Fruit fly (Drosophila melanogaster): ENCODE data around the gene CG1116.

Gene CG1116

DNA sequence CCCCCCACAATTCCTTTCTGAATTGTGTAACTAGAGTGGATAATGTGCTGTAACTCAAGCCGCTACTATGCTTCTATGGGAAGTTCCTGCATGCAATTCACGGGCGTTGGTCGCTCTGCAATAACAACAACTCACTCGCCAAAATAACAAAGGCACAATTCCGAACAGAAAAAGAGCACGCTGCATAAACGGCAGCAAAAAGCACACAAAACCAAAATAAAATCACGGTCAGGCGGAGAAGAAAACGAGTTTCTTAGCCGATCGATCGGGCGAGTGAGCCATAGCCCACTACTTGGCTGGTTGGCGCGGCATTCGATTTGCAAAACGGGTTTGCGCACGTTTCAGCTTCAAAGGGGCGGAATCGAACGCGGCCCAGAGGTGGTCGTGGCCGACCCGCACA lies 6.1 kb upstream of the CG1116 start (continued):
- TF ChIP-seq kni (GFP tag; optimal IDR thresholded peaks at IDR 0.05) (no peak), CG4360 (GFP tag; IDR thresholded peaks at IDR 0.05) (no peak), Gug (GFP tag; IDR thresholded peaks at IDR 0.05) (no peak), CG4328 (GFP tag; optimal IDR thresholded peaks at IDR 0.05) (no peak), CG42726 (GFP tag; IDR thresholded peaks at IDR 0.05; ENCODE audit: partially characterized antibody) (no peak), Hr3 (GFP tag; optimal IDR thresholded peaks at IDR 0.05) (no peak), CG34422 (GFP tag; IDR thresholded peaks at IDR 0.05) (no peak), CG7987 (GFP tag; optimal IDR thresholded peaks at IDR 0.05) (no peak), CG32532 (GFP tag; IDR thresholded peaks at IDR 0.05) (no peak), Trl (optimal IDR thresholded peaks at IDR 0.05) (no peak), Trl (GFP tag; optimal IDR thresholded peaks at IDR 0.05) (no peak), chinmo (GFP tag; IDR thresholded peaks at IDR 0.05; ENCODE audit: partially characterized antibody) (peak; percentile 81; the same call in 2 of the 4 replicates), Sox100B (GFP tag; optimal IDR thresholded peaks at IDR 0.05) (no peak), CG9437 (GFP tag; optimal IDR thresholded peaks at IDR 0.05) (no peak), Rx (GFP tag; IDR thresholded peaks at IDR 0.05) (no peak), CG10979 (tag; optimal IDR thresholded peaks at IDR 0.05) (no peak)

- no peak for TF ChIP-seq knrl (GFP tag; IDR thresholded peaks at IDR 0.05; ENCODE audit: partially characterized antibody)
- 0 out of 3 replicates have a peak, but pooled peaks have one; percentile 29 for TF ChIP-seq so (GFP tag; IDR thresholded peaks at IDR 0.05)
- TF ChIP-seq CG2199 (GFP tag; IDR thresholded peaks at IDR 0.05), result 0 out of 3 replicates have a peak, but pooled peaks have one; percentile 19
- TF ChIP-seq crol (GFP tag; IDR thresholded peaks at IDR 0.05), result 0 out of 2 replicates have a peak, but pooled peaks have one; percentile 37
- 0 out of 3 replicates have a peak, but pooled peaks have one; percentile 29 for TF ChIP-seq zfh1 (GFP tag; IDR thresholded peaks at IDR 0.05)
- no peak for TF ChIP-seq Hr3 (GFP tag; optimal IDR thresholded peaks at IDR 0.05)
- peak; percentile 36; the same call in 1 of the 2 replicates for TF ChIP-seq seq (GFP tag; IDR thresholded peaks at IDR 0.05)
- no peak for TF ChIP-seq Dip2 (GFP tag; IDR thresholded peaks at IDR 0.05)
- no peak for TF ChIP-seq CG15269 (tag; optimal IDR thresholded peaks at IDR 0.05)
- 0 out of 3 replicates have a peak, but pooled peaks have one; percentile 28 for TF ChIP-seq CG11456 (GFP tag; IDR thresholded peaks at IDR 0.05)
- no peak for TF ChIP-seq lbe (GFP tag; optimal IDR thresholded peaks at IDR 0.05)
- TF ChIP-seq CG30403 (GFP tag; optimal IDR thresholded peaks at IDR 0.05), result no peak
- TF ChIP-seq Doc2 (GFP tag; IDR thresholded peaks at IDR 0.05), result no peak
- TF ChIP-seq sens (GFP tag), result peak; percentile 59
These were observed 5.1 kb upstream of the CG1116 start for dm6 chr3R:5214162-5214916.

DNA sequence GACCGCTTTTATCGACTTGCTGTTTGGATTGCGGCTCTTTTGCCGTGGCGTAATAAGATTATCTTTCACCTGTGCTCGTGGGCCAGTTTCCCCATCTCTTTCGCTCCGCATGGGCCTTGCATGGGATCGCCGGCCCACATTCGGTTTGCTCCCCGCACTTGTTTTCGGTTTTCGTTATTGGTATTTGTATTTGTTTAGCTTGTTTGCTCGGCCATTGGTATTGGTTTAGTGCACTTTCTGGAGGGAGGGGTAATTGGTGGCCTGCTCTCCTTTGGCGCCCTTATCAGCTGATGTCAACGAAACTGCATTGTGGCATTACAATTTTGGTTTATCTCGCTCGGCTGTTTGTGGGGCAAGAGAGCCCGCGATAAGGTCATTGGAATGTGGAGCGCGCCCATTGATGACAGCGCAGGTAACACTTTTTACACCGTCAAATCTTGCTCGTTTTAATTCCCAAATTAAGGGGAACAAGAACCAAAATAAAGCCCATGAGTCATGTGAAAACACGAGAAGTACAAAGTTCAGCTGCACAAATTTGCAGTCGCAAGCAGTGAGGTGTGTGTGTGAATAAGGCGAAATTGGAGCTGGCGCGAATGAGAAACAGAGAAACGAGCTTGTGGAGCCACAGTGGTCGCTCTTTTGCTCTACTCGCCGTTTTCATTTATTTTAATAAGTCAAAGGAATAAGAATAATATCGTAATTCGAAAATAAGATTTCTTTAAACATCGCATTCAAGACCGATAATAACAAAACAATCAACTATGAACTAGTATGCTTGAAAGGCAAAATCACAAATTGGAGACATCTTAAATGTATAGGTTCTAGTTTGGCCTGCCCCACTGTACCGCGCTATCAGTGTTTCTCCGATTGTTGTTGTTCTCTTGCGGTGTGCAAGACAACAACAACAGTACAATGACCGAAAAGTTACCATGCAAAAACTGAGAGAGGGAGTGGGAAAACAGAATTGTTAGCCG lies 3.8 kb upstream of the CG1116 start:
- peak; percentile 24 for TF ChIP-seq Hmx (GFP tag; optimal IDR thresholded peaks at IDR 0.05)
- peak; percentile 60; the same call in 1 of the 3 replicates for TF ChIP-seq CG11560 (tag; IDR thresholded peaks at IDR 0.05)
- TF ChIP-seq CG7271 (tag; optimal IDR thresholded peaks at IDR 0.05), result peak; percentile 92
- no peak for TF ChIP-seq CG34376 (GFP tag; optimal IDR thresholded peaks at IDR 0.05)
- TF ChIP-seq CG6272 (GFP tag; IDR thresholded peaks at IDR 0.05), result no peak
- TF ChIP-seq CG8924 (tag; optimal IDR thresholded peaks at IDR 0.05), result peak; percentile 95
- TF ChIP-seq stwl (tag; optimal IDR thresholded peaks at IDR 0.05), result peak; percentile 84
- TF ChIP-seq Sin3A (optimal IDR thresholded peaks at IDR 0.05), result no peak
- TF ChIP-seq Doc2 (GFP tag; IDR thresholded peaks at IDR 0.05), result no peak
- peak; percentile 1 for TF ChIP-seq Nf-YC (tag; optimal IDR thresholded peaks at IDR 0.05)
- peak; percentile 89 for TF ChIP-seq gcm2 (GFP tag; optimal IDR thresholded peaks at IDR 0.05)
- peak; percentile 99 for TF ChIP-seq Xrp1 (GFP tag; IDR thresholded peaks at IDR 0.05)
- TF ChIP-seq pho (GFP tag; optimal IDR thresholded peaks at IDR 0.05), result peak; percentile 81
- peak; percentile 87 for TF ChIP-seq Nf-YB (GFP tag; optimal IDR thresholded peaks at IDR 0.05)
- peak; percentile 96 for TF ChIP-seq dati (GFP tag; IDR thresholded peaks at IDR 0.05)
- peak; percentile 93 for TF ChIP-seq trem (tag; optimal IDR thresholded peaks at IDR 0.05)
- TF ChIP-seq CG18262 (tag; optimal IDR thresholded peaks at IDR 0.05), result peak; percentile 95
- TF ChIP-seq sqz (GFP tag; optimal IDR thresholded peaks at IDR 0.05), result peak; percentile 97
- peak; percentile 99 for TF ChIP-seq zfh1 (GFP tag; IDR thresholded peaks at IDR 0.05)
- peak; percentile 93 for TF ChIP-seq ap (GFP tag; IDR thresholded peaks at IDR 0.05)
